Fruit fly (Drosophila melanogaster) whole organism: Measurements from ENCODE around the gene Marcal1.

Experiments used
- CG8478 ChIP-seq: fragments of >200 bp; optimal IDR thresholded peaks from 2 replicates; lab custom pipeline; 2018; ENCODE audit warnings: inconsistent platforms
- Dll ChIP-seq: fragments of >200 bp; optimal IDR thresholded peaks from 2 replicates; lab custom pipeline; 2017
- EcR ChIP-seq, 2 experiments: fragments of >200 bp; optimal IDR thresholded peaks; 2 replicates each; lab custom pipeline; 2017; ENCODE audit warnings: missing biosample characterization in 2 of 2, missing genetic modification characterization in 2 of 2, missing genetic modification reagents in 2 of 2
- pan ChIP-seq: fragments of >200 bp; optimal IDR thresholded peaks from 2 replicates; lab custom pipeline; 2017
- psq ChIP-seq: fragments of >200 bp; optimal IDR thresholded peaks from 2 replicates; lab custom pipeline; 2017
- usp ChIP-seq: fragments of >200 bp; optimal IDR thresholded peaks from 2 replicates; lab custom pipeline; 2017; ENCODE audit warnings: missing biosample characterization, missing genetic modification characterization, mixed read lengths

The Marcal1 gene

dm6 chr2L:5006323-5006722 is 51.0 kb downstream of the Marcal1 start:
- TF ChIP-seq EcR (GFP tag; optimal IDR thresholded peaks at IDR 0.05; lab: Kevin White, UChicago): no peak
- TF ChIP-seq psq (lab: Kevin White, UChicago): no peak
- no peak for TF ChIP-seq CG8478
- TF ChIP-seq pan: no peak
- TF ChIP-seq usp (GFP tag; lab: Kevin White, UChicago): no peak
- TF ChIP-seq Dll (lab: Kevin White, UChicago): no peak

- TF ChIP-seq Dll (lab: Kevin White, UChicago) (no peak), pan (no peak), usp (GFP tag; lab: Kevin White, UChicago) (no peak), CG8478 (no peak), psq (lab: Kevin White, UChicago) (no peak), EcR (GFP tag; optimal IDR thresholded peaks at IDR 0.05; lab: Kevin White, UChicago) (no peak)
Measured at dm6 chr2L:5007256-5007655, 51.9 kb downstream of the Marcal1 start.
